Fruit fly (Drosophila melanogaster): Measurements from ENCODE around the gene CG5080.

CG5080 gene

DNA sequence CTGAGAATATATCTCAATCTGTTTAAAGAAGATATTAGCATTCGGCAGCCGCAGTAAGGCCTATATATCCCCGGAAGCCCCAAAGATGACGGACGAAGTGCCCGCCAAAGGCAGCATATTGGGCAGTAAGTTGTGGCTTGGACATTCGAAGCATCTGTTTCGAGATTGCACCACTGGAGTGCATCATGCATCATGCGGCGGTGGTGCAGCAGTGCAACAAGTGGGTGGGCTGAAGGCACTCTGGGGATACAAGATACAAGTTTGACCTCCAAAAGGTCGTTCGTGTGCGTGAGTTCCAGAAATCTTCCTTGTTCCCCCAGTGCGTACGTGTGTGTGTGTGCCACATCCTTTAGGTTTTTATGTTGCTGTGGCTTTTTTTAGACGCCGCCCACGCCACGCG, 20.4 kb downstream of the CG5080 start:
- no peak for TF ChIP-seq bab1 (GFP tag; optimal IDR thresholded peaks at IDR 0.05)
- TF ChIP-seq CG33017 (tag; optimal IDR thresholded peaks at IDR 0.05) = no peak
- TF ChIP-seq cnc (optimal IDR thresholded peaks at IDR 0.05) = no peak
- no peak for TF ChIP-seq CG7101 (tag; optimal IDR thresholded peaks at IDR 0.05)
- TF ChIP-seq ovo (GFP tag; optimal IDR thresholded peaks at IDR 0.05) = no peak
- TF ChIP-seq kay (GFP tag; ENCODE audit: borderline replicate concordance) = no peak
- TF ChIP-seq toe (GFP tag; optimal IDR thresholded peaks at IDR 0.05) = no peak
- TF ChIP-seq Hr96 (GFP tag; optimal IDR thresholded peaks at IDR 0.05) = no peak
- TF ChIP-seq pad (GFP tag; optimal IDR thresholded peaks at IDR 0.05) = no peak
- TF ChIP-seq Crg-1 (GFP tag; optimal IDR thresholded peaks at IDR 0.05) = no peak
- no peak for TF ChIP-seq CG14711 (tag; optimal IDR thresholded peaks at IDR 0.05)

DNA sequence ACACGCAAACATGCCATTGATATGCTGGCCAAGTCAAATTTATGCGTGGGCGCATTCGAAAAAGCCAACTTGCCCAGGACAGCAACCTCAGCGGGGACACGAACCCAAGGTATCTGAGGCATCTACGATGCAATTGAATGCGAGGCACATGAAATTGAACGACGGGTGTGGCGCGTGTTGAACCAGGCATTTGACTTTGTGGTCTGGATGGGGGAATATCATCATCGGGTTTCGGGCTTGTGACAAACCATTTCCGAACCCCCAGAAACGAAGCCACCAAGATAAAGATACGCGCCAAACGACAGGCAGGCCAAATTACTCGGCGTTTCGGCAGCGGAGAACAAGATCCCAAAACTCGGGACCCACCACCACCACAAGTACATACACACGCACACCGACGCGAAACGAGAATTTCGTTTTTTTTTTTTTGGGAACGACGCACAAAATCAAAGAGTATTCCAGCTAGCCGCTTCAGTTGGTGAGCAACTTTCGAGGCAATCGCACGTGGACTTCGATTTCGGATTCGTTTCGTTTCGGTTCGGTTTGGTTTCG, 20.9 kb downstream of the CG5080 start, which contains the start of gene MFS3:
TSS of gene MFS3 (plus strand) at position 472 of the 552 bp plus-strand sequence.
- TF ChIP-seq Clk (GFP tag; optimal IDR thresholded peaks at IDR 0.05) = no peak
- peak; percentile 39 for TF ChIP-seq pad (GFP tag; optimal IDR thresholded peaks at IDR 0.05)

DNA sequence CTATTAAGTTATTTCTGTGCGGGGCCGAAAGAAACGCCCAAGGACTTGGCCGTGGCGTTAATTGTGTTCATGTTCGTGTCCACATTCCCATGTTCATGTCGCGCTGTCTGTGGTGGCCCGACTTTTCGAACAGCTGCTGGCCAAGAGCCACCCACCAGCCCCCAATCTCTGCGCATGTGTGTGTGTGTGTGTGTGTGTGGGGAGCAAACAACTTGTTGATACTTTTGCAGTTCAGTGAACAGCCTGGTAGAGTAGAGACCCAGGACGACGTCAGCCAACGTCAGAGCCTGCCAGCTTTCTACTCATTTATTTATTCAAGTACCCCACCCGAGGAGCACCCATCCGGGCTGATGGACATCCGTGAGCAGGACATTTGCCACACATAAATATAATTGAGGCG, 26.7 kb downstream of the CG5080 start:
- TF ChIP-seq CG12768 (GFP tag; optimal IDR thresholded peaks at IDR 0.05) (no peak), Clk (GFP tag; optimal IDR thresholded peaks at IDR 0.05) (no peak), CG14711 (tag; optimal IDR thresholded peaks at IDR 0.05) (no peak), cnc (optimal IDR thresholded peaks at IDR 0.05) (no peak), CG5204 (GFP tag; optimal IDR thresholded peaks at IDR 0.05) (no peak)

DNA sequence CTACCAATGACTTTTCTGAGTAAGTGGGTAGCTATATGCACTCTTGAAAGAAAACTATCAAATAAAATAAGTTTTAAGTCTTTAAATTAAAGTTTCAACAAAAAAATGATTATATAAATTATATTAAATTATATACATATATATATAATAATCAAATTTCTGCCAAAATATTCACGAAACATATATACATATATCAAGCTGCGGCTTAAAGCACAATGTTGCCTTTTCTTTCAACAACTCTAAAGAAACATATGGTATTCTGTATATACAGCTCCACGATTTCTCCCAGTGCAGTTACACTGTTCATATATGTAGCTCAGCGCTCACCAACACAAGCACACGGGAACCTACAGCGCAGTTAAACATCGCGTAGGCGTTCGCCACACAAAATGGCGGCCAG, 28.2 kb downstream of the CG5080 start:
- peak; percentile 1 for TF ChIP-seq toe (GFP tag; optimal IDR thresholded peaks at IDR 0.05)
- TF ChIP-seq CG12768 (GFP tag; optimal IDR thresholded peaks at IDR 0.05) = peak; percentile 39
- TF ChIP-seq CG14711 (tag; optimal IDR thresholded peaks at IDR 0.05) = peak; percentile 30
- TF ChIP-seq tj (GFP tag; optimal IDR thresholded peaks at IDR 0.05) = no peak
- TF ChIP-seq kay (GFP tag; ENCODE audit: borderline replicate concordance) = no peak
- peak; percentile 29 for TF ChIP-seq CG7101 (tag; optimal IDR thresholded peaks at IDR 0.05)
- TF ChIP-seq cnc (optimal IDR thresholded peaks at IDR 0.05) = no peak
- peak; percentile 58 for TF ChIP-seq CG11617 (GFP tag; optimal IDR thresholded peaks at IDR 0.05)
- TF ChIP-seq CG33017 (tag; optimal IDR thresholded peaks at IDR 0.05) = peak; percentile 54
- peak; percentile 69 for TF ChIP-seq CG7045 (GFP tag; optimal IDR thresholded peaks at IDR 0.05)

DNA sequence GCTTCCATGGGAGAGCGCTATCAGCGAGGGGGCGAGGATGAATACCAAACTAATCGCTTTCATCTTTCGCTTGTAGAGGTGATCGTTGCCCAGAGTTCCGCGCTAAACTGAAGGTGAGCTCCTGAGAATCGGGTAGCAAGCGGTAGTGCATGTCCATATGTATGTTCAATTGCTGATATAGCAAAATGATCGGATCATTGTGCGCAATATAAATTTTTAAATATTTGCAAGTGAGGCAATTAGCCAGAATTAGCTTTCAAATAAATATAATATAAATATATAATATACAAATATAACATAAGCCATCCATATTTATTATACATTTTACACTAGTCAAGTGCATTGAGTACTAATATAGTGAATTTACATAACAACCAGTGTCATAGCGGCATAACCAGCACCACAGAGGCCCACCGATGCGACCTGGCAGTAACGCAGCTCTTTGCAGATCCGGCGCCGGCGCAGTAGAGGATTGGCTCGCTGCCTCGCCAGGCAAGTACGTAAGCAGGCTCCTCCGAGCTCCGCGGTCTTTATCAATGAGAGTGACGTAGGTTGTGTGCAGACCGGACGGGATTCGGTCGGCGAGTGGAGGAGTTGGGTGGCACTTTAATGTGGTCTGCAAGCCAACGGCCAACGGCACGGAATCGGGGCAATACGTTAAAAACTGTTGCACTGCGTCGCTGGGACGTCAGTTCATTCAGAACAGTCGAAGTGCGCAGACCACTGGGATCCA, 29.5 kb downstream of the CG5080 start, which contains the start of the genes Iris and CG4577:
TSS of gene Iris (minus strand) at position 88 of the 733 bp plus-strand sequence.
TSS of gene CG4577 (plus strand) at position 683 of the 733 bp plus-strand sequence.
- TF ChIP-seq CG7045 (GFP tag; optimal IDR thresholded peaks at IDR 0.05) (no peak), pad (GFP tag; optimal IDR thresholded peaks at IDR 0.05) (no peak), bab1 (GFP tag; optimal IDR thresholded peaks at IDR 0.05) (no peak), Clk (GFP tag; optimal IDR thresholded peaks at IDR 0.05) (no peak), kay (GFP tag; ENCODE audit: borderline replicate concordance) (no peak), Crg-1 (GFP tag; optimal IDR thresholded peaks at IDR 0.05) (no peak), CG14711 (tag; optimal IDR thresholded peaks at IDR 0.05) (no peak), cic (GFP tag; optimal IDR thresholded peaks at IDR 0.05) (peak; percentile 55), Hr96 (GFP tag; optimal IDR thresholded peaks at IDR 0.05) (no peak), toe (GFP tag; optimal IDR thresholded peaks at IDR 0.05) (no peak), CG11617 (GFP tag; optimal IDR thresholded peaks at IDR 0.05) (peak; percentile 25), cnc (optimal IDR thresholded peaks at IDR 0.05) (no peak), Mnt (GFP tag; optimal IDR thresholded peaks at IDR 0.05) (no peak), CG7101 (tag; optimal IDR thresholded peaks at IDR 0.05) (peak; percentile 39), ovo (GFP tag; optimal IDR thresholded peaks at IDR 0.05) (no peak), CG12768 (GFP tag; optimal IDR thresholded peaks at IDR 0.05) (no peak), CG1620 (GFP tag; optimal IDR thresholded peaks at IDR 0.05) (no peak), CG5204 (GFP tag; optimal IDR thresholded peaks at IDR 0.05) (no peak), tj (GFP tag; optimal IDR thresholded peaks at IDR 0.05) (peak; percentile 96), CG33017 (tag; optimal IDR thresholded peaks at IDR 0.05) (no peak)

DNA sequence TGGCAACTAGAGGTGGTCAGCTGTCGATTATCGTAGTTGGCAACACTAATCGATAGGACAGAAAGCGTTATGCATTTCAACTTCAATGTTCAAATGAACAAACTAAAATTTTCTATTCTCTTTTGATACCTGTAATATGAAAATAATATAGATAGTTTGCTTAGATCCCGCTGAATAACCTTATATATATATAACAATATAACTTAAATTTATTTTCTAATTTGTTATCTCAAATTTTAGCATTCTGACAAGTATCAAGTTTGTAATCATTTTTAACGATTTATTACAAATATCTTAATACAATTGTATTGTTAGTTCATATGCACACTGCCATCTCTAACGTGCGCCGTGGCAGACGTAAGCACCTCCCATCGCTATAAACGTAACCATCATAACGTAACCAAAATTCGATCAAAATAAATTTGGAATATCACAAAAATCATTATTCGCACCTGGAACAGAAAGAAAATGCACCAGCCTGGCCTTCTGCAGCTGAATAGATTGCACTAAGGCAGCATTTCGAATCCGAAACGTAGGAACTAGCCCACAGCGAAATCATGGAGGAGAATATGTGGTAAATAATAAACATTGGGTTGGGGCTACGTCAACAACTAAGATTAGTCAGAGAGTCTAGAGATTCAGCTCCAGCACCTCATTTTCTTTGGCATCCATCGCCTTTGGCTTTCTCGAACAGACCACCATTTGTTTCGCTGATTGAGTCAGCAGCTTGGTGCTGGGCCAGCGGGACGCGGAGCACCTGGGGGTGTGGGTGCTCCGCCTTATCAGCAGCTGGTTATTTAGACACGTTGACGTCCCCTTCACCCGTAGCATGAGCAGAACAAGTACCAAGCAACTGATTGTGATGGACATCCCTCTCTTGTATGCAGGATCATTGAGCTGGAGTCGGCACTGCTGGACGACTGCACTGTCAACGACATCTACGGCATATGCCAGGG, 34.5 kb downstream of the CG5080 start, which contains the start of the genes Pino and TBC1D23:
TSS of gene Pino (minus strand) at position 22 of the 956 bp plus-strand sequence.
TSS of gene TBC1D23 (plus strand) at position 385 of the 956 bp plus-strand sequence.
- TF ChIP-seq kay (GFP tag; ENCODE audit: borderline replicate concordance) (no peak), cnc (optimal IDR thresholded peaks at IDR 0.05) (no peak), toe (GFP tag; optimal IDR thresholded peaks at IDR 0.05) (peak; percentile 83), Clk (GFP tag; optimal IDR thresholded peaks at IDR 0.05) (peak; percentile 45), CG7045 (GFP tag; optimal IDR thresholded peaks at IDR 0.05) (peak; percentile 73), ovo (GFP tag; optimal IDR thresholded peaks at IDR 0.05) (peak; percentile 36), pad (GFP tag; optimal IDR thresholded peaks at IDR 0.05) (peak; percentile 41), bab1 (GFP tag; optimal IDR thresholded peaks at IDR 0.05) (peak; percentile 48), tj (GFP tag; optimal IDR thresholded peaks at IDR 0.05) (peak; percentile 40), Crg-1 (GFP tag; optimal IDR thresholded peaks at IDR 0.05) (peak; percentile 54), CG14711 (tag; optimal IDR thresholded peaks at IDR 0.05) (peak; percentile 73), CG33017 (tag; optimal IDR thresholded peaks at IDR 0.05) (peak; percentile 78), CG7101 (tag; optimal IDR thresholded peaks at IDR 0.05) (peak; percentile 80), CG1620 (GFP tag; optimal IDR thresholded peaks at IDR 0.05) (peak; percentile 58), CG11617 (GFP tag; optimal IDR thresholded peaks at IDR 0.05) (peak; percentile 75), Hr96 (GFP tag; optimal IDR thresholded peaks at IDR 0.05) (peak; percentile 55), Mnt (GFP tag; optimal IDR thresholded peaks at IDR 0.05) (peak; percentile 15), cic (GFP tag; optimal IDR thresholded peaks at IDR 0.05) (no peak), CG5204 (GFP tag; optimal IDR thresholded peaks at IDR 0.05) (peak; percentile 75), CG12768 (GFP tag; optimal IDR thresholded peaks at IDR 0.05) (peak; percentile 67)
